Fruit fly (Drosophila melanogaster) whole organism, wandering third instar larva: ENCODE results near the gene CG43731.

ENCODE experiments used
- Abd-B ChIP-seq: fragments of >200 bp; optimal IDR thresholded peaks from 2 replicates; lab custom pipeline; 2017; ENCODE audit warnings: missing biosample characterization, missing genetic modification characterization
- CG32264 ChIP-seq: fragments of 200-800 bp; sonication (Bioruptor generic); optimal IDR thresholded peaks from 2 replicates; lab custom pipeline; 2016; ENCODE audit warnings: missing biosample characterization, missing genetic modification characterization
- GATAd ChIP-seq: sonication (Bioruptor generic); optimal IDR thresholded peaks from 2 replicates; lab custom pipeline; 2016; ENCODE audit warnings: missing biosample characterization, missing genetic modification characterization
- Hr78 ChIP-seq: fragments of >200 bp; optimal IDR thresholded peaks from 2 replicates; lab custom pipeline; 2017; ENCODE audit warnings: missing biosample characterization, missing genetic modification characterization
- Myc ChIP-seq: fragments of >200 bp; optimal IDR thresholded peaks from 2 replicates; lab custom pipeline; 2017
- OdsH ChIP-seq: fragments of 200-800 bp; sonication (Bioruptor generic); optimal IDR thresholded peaks from 2 replicates; lab custom pipeline; 2016; ENCODE audit warnings: missing biosample characterization, mild to moderate bottlenecking, missing genetic modification characterization
- Vsx2 ChIP-seq: fragments of 200-300, 225-300 bp; sonication (Bioruptor generic); optimal IDR thresholded peaks from 2 replicates; lab custom pipeline; 2018; ENCODE audit warnings: missing biosample characterization, missing genetic modification characterization; ENCODE audit not compliant: partially characterized antibody
- brk ChIP-seq: fragments of 200-800 bp; sonication (Bioruptor generic); optimal IDR thresholded peaks from 2 replicates; lab custom pipeline; 2016; ENCODE audit warnings: missing biosample characterization, mild to moderate bottlenecking, missing genetic modification characterization
- foxo ChIP-seq, 2 experiments: fragments of 200-800 bp; sonication (Bioruptor generic); optimal IDR thresholded peaks; 2 replicates in 1 of 2; 3 replicates in 1 of 2; lab custom pipeline; 2016 to 2017; ENCODE audit warnings: missing biosample characterization in 2 of 2, missing genetic modification characterization in 2 of 2
- fru ChIP-seq: fragments of 200-800 bp; sonication (Bioruptor generic); optimal IDR thresholded peaks from 3 replicates; lab custom pipeline; 2016; ENCODE audit warnings: missing biosample characterization, mild to moderate bottlenecking, missing genetic modification characterization
- pan ChIP-seq: fragments of >200 bp; optimal IDR thresholded peaks from 2 replicates; lab custom pipeline; 2017
- psq ChIP-seq: fragments of 200-800 bp; sonication (Bioruptor generic); optimal IDR thresholded peaks from 3 replicates; lab custom pipeline; 2017; ENCODE audit warnings: missing biosample characterization, mild to moderate bottlenecking, missing genetic modification characterization, moderate library complexity

dm6 chr2L:19137494-19138360 lies 35.9 kb downstream of the CG43731 start:
- TF ChIP-seq foxo (GFP tag; optimal IDR thresholded peaks at IDR 0.05; lab: Kevin White, UChicago) (no peak), pan (lab: Kevin White, UChicago) (no peak), CG32264 (GFP tag; lab: Kevin White, UChicago) (no peak), Vsx2 (GFP tag; lab: Kevin White, UChicago) (no peak), Hr78 (no peak), Abd-B (no peak), brk (GFP tag; lab: Kevin White, UChicago) (no peak), GATAd (no peak), OdsH (GFP tag; lab: Kevin White, UChicago) (no peak), psq (GFP tag; lab: Kevin White, UChicago) (no peak), Myc (no peak), fru (no peak)
